Fruit fly (Drosophila melanogaster) S2 (cell line): Measurements from ENCODE around the gene CG31360.

ENCODE experiments used
- CG8478 ChIP-seq: fragments of >200 bp; optimal IDR thresholded peaks from 2 replicates; lab custom pipeline; 2018
- CTCF ChIP-seq, 2 experiments: fragments of >200 bp; optimal IDR thresholded peaks; 2 replicates each; lab custom pipeline; 2018

DNA sequence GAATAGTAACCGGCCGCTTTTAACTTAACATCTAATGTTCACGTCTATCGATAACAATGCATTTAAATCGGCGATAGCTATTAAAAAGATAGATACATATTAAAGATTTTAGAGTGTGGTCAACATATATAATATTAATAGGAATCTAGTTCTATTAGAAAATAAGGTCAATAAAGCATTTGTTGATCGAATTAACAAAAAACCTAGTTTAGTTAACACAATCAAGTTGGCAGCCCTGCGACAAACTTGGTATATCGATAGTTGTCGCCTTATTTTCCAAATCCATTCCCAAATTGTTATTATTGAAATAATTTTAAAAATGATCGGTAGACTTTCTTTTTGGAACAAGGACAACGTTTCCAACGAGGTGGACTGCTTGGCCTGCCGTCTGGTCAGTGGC is at the start of gene CG31360, which contains the start of gene CG31251:
- TF ChIP-seq CG8478 (lab: Kevin White, UChicago) (no peak), CTCF (optimal IDR thresholded peaks at IDR 0.05; lab: Kevin White, UChicago) (no peak)
